Fruit fly (Drosophila melanogaster) whole organism, adult: ENCODE measurements around the gene scaf6.

Experiments
- CG11617 ChIP-seq: fragments of 200-800 bp; sonication (Bioruptor generic); optimal IDR thresholded peaks from 2 replicates; lab custom pipeline; 2017; ENCODE audit warnings: mild to moderate bottlenecking, missing biosample characterization, missing genetic modification reagents, missing genetic modification characterization
- CG14711 ChIP-seq: fragments of 200-800 bp; sonication (Bioruptor generic); optimal IDR thresholded peaks from 2 replicates; lab custom pipeline; 2018; ENCODE audit warnings: missing biosample characterization, mild to moderate bottlenecking, missing genetic modification characterization, moderate library complexity
- Clk ChIP-seq: fragments of 200-800 bp; sonication (Bioruptor generic); optimal IDR thresholded peaks from 2 replicates; lab custom pipeline; 2017; ENCODE audit warnings: missing biosample characterization, missing genetic modification characterization
- ovo ChIP-seq: fragments of 200-800 bp; sonication (Bioruptor generic); optimal IDR thresholded peaks from 2 replicates; lab custom pipeline; 2016; ENCODE audit warnings: missing biosample characterization, missing genetic modification characterization

DNA sequence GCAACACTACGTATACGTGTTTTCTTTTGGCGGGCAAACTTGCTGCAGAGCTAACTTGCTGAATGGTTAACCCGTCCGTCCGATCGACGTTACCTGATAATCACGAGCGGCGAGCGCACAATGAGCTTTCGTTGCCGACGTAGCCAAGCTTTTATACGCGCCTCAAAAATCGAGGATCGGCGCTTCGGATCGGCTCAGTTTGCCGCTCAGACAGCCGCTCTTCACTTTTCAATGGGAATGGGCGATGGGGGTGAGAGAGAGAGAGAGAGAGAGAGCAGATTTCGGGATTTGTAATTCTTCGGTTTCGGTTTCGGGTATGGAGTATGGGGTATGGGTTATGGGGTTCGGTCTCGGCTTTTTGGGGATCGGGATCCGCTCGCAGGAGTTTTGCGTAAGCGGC is 10.4 kb downstream of the scaf6 start, which contains the start of gene Ilp8:
- no peak for TF ChIP-seq ovo (GFP tag; lab: Kevin White, UChicago)
- TF ChIP-seq Clk (GFP tag; lab: Kevin White, UChicago) = no peak
- no peak for TF ChIP-seq CG14711 (tag; lab: Kevin White, UChicago)
- no peak for TF ChIP-seq CG11617 (GFP tag; lab: Kevin White, UChicago)
